Worm (Caenorhabditis elegans) whole organism, L3 larva: ENCODE measurements around the gene C28C12.12.

Experiments
- R02D3.7 ChIP-seq: fragments of 150-350 bp; optimal IDR thresholded peaks from 2 replicates; lab custom pipeline; 2014; ENCODE audit warnings: missing biosample characterization, missing genetic modification characterization
- aly-2 ChIP-seq: fragments of 150-350 bp; optimal IDR thresholded peaks from 2 replicates; lab custom pipeline; 2014; ENCODE audit warnings: missing biosample characterization, missing genetic modification characterization
- ama-1 ChIP-seq: fragments of 150-350 bp; optimal IDR thresholded peaks from 2 replicates; lab custom pipeline; 2018
- ceh-28 ChIP-seq: fragments of 150-350 bp; optimal IDR thresholded peaks from 2 replicates; lab custom pipeline; 2014; ENCODE audit warnings: missing biosample characterization, missing genetic modification reagents, missing genetic modification characterization
- ceh-82 ChIP-seq: fragments of 150-350 bp; optimal IDR thresholded peaks from 2 replicates; lab custom pipeline; 2014; ENCODE audit warnings: missing biosample characterization, missing genetic modification characterization
- ceh-9 ChIP-seq: sonication (generic microtip); optimal IDR thresholded peaks from 2 replicates; lab custom pipeline; 2018; ENCODE audit warnings: missing biosample characterization, missing genetic modification characterization
- daf-12 ChIP-seq: fragments of 150-350 bp; optimal IDR thresholded peaks from 2 replicates; lab custom pipeline; 2014; ENCODE audit warnings: missing biosample characterization, missing genetic modification reagents, missing genetic modification characterization
- egl-27 ChIP-seq: sonication (generic microtip); optimal IDR thresholded peaks from 4 replicates; lab custom pipeline; 2017; ENCODE audit warnings: missing biosample characterization, missing genetic modification reagents, missing genetic modification characterization
- egl-5 ChIP-seq: fragments of 150-350 bp; optimal IDR thresholded peaks from 2 replicates; lab custom pipeline; 2017; ENCODE audit warnings: missing biosample characterization, missing genetic modification reagents, missing genetic modification characterization, inconsistent platforms
- elt-1 ChIP-seq: fragments of 150-350 bp; optimal IDR thresholded peaks from 2 replicates; lab custom pipeline; 2014; ENCODE audit warnings: missing biosample characterization, missing genetic modification characterization
- elt-2 ChIP-seq: sonication (generic microtip); optimal IDR thresholded peaks from 2 replicates; lab custom pipeline; 2016; ENCODE audit warnings: missing genetic modification reagents, mild to moderate bottlenecking, missing genetic modification characterization, missing compliant biosample characterization
- elt-3 ChIP-seq, 3 experiments: fragments of 150-350 bp in 1 of 3; sonication (generic microtip) in 2 of 3; optimal IDR thresholded peaks; 2 replicates in 2 of 3; 4 replicates in 1 of 3; lab custom pipeline; 2014 to 2017; ENCODE audit warnings: missing biosample characterization in 3 of 3, missing genetic modification characterization in 3 of 3
- eor-1 ChIP-seq, 2 experiments: fragments of 150-350 bp; optimal IDR thresholded peaks; 2 replicates each; lab custom pipeline; 2014 to 2018; ENCODE audit warnings: missing biosample characterization in 2 of 2, missing genetic modification characterization in 2 of 2
- fkh-10 ChIP-seq: sonication (generic microtip); optimal IDR thresholded peaks from 2 replicates; lab custom pipeline; 2017; ENCODE audit warnings: missing biosample characterization, missing genetic modification reagents, missing genetic modification characterization
- fos-1 ChIP-seq: fragments of 150-350 bp; optimal IDR thresholded peaks from 2 replicates; lab custom pipeline; 2014; ENCODE audit warnings: missing biosample characterization, missing genetic modification characterization
- hmg-11 ChIP-seq: sonication (generic microtip); optimal IDR thresholded peaks from 2 replicates; lab custom pipeline; 2016; ENCODE audit warnings: missing genetic modification characterization, missing compliant biosample characterization
- jun-1 ChIP-seq: fragments of 150-350 bp; optimal IDR thresholded peaks from 2 replicates; lab custom pipeline; 2014; ENCODE audit warnings: missing biosample characterization, missing genetic modification reagents, missing genetic modification characterization
- lin-15B ChIP-seq: fragments of 150-350 bp; optimal IDR thresholded peaks from 2 replicates; lab custom pipeline; 2014; ENCODE audit warnings: missing biosample characterization, missing genetic modification characterization
- mml-1 ChIP-seq: fragments of 150-350 bp; sonication (generic microtip); optimal IDR thresholded peaks from 3 replicates; lab custom pipeline; 2014; ENCODE audit warnings: missing biosample characterization, missing genetic modification characterization
- nfya-1 ChIP-seq: sonication (generic microtip); optimal IDR thresholded peaks from 2 replicates; lab custom pipeline; 2017; ENCODE audit warnings: missing genetic modification characterization, mild to moderate bottlenecking, missing compliant biosample characterization, antibody characterized with exemption, moderate library complexity; ENCODE audit not compliant: insufficient read depth
- nhr-11 ChIP-seq: fragments of 150-350 bp; optimal IDR thresholded peaks from 2 replicates; lab custom pipeline; 2014; ENCODE audit warnings: missing biosample characterization, missing genetic modification characterization
- nhr-237 ChIP-seq: fragments of 150-350 bp; optimal IDR thresholded peaks from 2 replicates; lab custom pipeline; 2014; ENCODE audit warnings: missing biosample characterization, missing genetic modification characterization
- nhr-25 ChIP-seq: sonication (generic microtip); optimal IDR thresholded peaks from 2 replicates; lab custom pipeline; 2017; ENCODE audit warnings: missing biosample characterization, missing genetic modification characterization
- nhr-43 ChIP-seq: sonication (generic microtip); optimal IDR thresholded peaks from 2 replicates; lab custom pipeline; 2016; ENCODE audit warnings: mild to moderate bottlenecking, missing genetic modification characterization, missing compliant biosample characterization; ENCODE audit not compliant: poor library complexity, severe bottlenecking
- nhr-67 ChIP-seq: fragments of 150-350 bp; optimal IDR thresholded peaks from 2 replicates; lab custom pipeline; 2014; ENCODE audit warnings: missing biosample characterization, missing genetic modification characterization
- nhr-76 ChIP-seq: fragments of 150-350 bp; sonication (generic microtip); optimal IDR thresholded peaks from 5 replicates; lab custom pipeline; 2014; ENCODE audit warnings: missing biosample characterization, missing genetic modification characterization
- nhr-77 ChIP-seq: fragments of 150-350 bp; optimal IDR thresholded peaks from 2 replicates; lab custom pipeline; 2014; ENCODE audit warnings: missing biosample characterization, missing genetic modification characterization
- pha-4 ChIP-seq: fragments of 150-350 bp; optimal IDR thresholded peaks from 2 replicates; lab custom pipeline; 2014; ENCODE audit warnings: missing biosample characterization, missing genetic modification reagents, missing genetic modification characterization
- pqm-1 ChIP-seq: fragments of 150-350 bp; optimal IDR thresholded peaks from 2 replicates; lab custom pipeline; 2017; ENCODE audit warnings: missing biosample characterization, missing genetic modification characterization, inconsistent platforms
- skn-1 ChIP-seq: fragments of 150-350 bp; optimal IDR thresholded peaks from 2 replicates; lab custom pipeline; 2014; ENCODE audit warnings: missing biosample characterization, missing genetic modification characterization
- snpc-4 ChIP-seq: fragments of 150-350 bp; optimal IDR thresholded peaks from 2 replicates; lab custom pipeline; 2014; ENCODE audit warnings: missing biosample characterization, missing genetic modification characterization
- tbx-2 ChIP-seq: sonication (generic microtip); optimal IDR thresholded peaks from 2 replicates; lab custom pipeline; 2016; ENCODE audit warnings: mild to moderate bottlenecking, missing genetic modification characterization, missing compliant biosample characterization
- unc-62 ChIP-seq: fragments of 150-350 bp; sonication (generic microtip); optimal IDR thresholded peaks from 4 replicates; lab custom pipeline; 2014; ENCODE audit warnings: missing biosample characterization, missing genetic modification reagents, missing genetic modification characterization
- zag-1 ChIP-seq: fragments of 150-350 bp; optimal IDR thresholded peaks from 2 replicates; lab custom pipeline; 2014; ENCODE audit warnings: missing biosample characterization, missing genetic modification characterization
- ztf-11 ChIP-seq: fragments of 150-350 bp; optimal IDR thresholded peaks from 2 replicates; lab custom pipeline; 2014; ENCODE audit warnings: missing biosample characterization, missing genetic modification characterization

The C28C12.12 gene

ce11 chrIV:8496263-8496662 lies at the start of gene C28C12.12:
C28C12.12 (minus strand) TSS chrIV:8496363.
- TF ChIP-seq nhr-25 (tag; lab: Kevin White, UChicago) (no peak), R02D3.7 (tag; lab: Kevin White, UChicago) (no peak)

DNA sequence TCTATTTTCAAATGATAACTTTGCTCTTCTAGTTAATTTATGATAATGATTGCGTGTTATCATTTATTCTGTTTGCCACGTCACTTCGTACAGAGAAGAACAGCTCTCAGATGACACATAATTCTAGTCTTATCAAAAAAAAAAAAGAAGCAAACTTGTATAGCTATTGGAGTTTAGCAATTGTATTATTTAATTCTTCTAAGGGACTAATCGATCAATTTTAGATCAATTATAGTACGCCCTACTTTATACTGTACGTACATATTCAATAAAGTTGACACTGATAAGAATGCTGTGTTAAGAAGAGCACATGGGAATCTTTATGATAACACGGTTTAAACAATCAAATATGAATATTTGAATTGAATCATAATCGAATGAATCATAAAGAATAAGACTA lies 46.1 kb upstream of the C28C12.12 start:
- TF ChIP-seq jun-1: peak; percentile 19
- peak; percentile 93 for TF ChIP-seq elt-2 (tag; lab: Kevin White, UChicago)
- TF ChIP-seq pqm-1 (tag; lab: Kevin White, UChicago): peak; percentile 46
- TF ChIP-seq pha-4 (tag; lab: Kevin White, UChicago): peak; percentile 44
- no peak for TF ChIP-seq aly-2 (tag; lab: Kevin White, UChicago)
- no peak for TF ChIP-seq snpc-4 (tag; lab: Kevin White, UChicago)

DNA sequence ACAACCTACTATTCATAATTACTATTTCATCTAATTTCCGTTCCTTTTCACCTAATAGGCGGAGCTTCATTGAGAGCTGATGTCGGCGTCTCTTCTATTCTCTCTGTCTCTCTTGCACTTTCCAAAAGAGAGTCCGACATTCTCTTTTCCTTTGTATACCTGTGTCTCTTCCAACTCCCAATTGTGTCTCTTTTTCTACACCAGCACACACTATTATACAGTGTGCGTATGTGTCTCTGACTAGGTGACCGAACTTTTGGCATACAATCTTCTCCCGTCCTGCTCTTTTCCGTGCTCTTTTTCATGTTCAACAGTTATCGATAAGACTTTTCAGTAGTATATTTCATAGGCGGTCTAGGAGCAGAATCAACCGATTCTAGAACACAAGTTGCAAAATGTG lies 44.1 kb upstream of the C28C12.12 start:
- peak; percentile 6 for TF ChIP-seq nhr-43 (tag; lab: Kevin White, UChicago)
- no peak for TF ChIP-seq mml-1 (tag; lab: Kevin White, UChicago)
- no peak for TF ChIP-seq daf-12 (tag; lab: Kevin White, UChicago)
- TF ChIP-seq nhr-25 (tag; lab: Kevin White, UChicago): no peak
- TF ChIP-seq fos-1: no peak
- peak; percentile 69 for TF ChIP-seq pha-4 (tag; lab: Kevin White, UChicago)
- TF ChIP-seq tbx-2 (tag; lab: Kevin White, UChicago): no peak
- TF ChIP-seq elt-2 (tag; lab: Kevin White, UChicago): peak; percentile 78
- no peak for TF ChIP-seq jun-1
- TF ChIP-seq nhr-67: no peak
- TF ChIP-seq pqm-1 (tag; lab: Kevin White, UChicago): peak; percentile 62
- no peak for TF ChIP-seq egl-5 (tag; lab: Kevin White, UChicago)
- no peak for TF ChIP-seq ama-1
- no peak for TF ChIP-seq ztf-11 (tag; lab: Kevin White, UChicago)
- TF ChIP-seq ceh-28 (tag; lab: Kevin White, UChicago): no peak
- peak; percentile 6 for TF ChIP-seq nfya-1 (tag; lab: Kevin White, UChicago)
- TF ChIP-seq hmg-11 (tag; lab: Kevin White, UChicago): peak; percentile 29
- TF ChIP-seq nhr-77 (tag; lab: Kevin White, UChicago): no peak

DNA sequence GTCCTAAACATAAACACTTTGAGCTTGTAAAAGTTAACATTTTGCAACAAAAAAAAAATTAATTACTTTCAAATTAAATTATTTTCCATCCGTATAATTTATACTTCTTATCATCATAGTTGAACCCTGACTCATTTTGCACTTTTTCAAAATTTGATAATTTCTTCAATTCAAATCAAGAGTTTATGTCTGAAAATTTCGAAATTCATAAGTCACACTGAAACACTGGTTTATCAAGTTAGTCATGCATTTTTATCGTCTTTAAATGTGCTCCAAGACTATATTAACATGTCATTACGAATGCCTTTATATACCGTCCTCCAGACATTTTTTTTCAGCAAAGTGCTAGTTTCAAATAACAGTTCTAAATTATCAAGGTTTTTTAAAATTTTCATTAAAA lies 43.5 kb upstream of the C28C12.12 start:
- TF ChIP-seq nhr-237 (tag; lab: Kevin White, UChicago) (no peak), eor-1 (tag; optimal IDR thresholded peaks at IDR 0.05; lab: Kevin White, UChicago) (no peak), elt-2 (tag; lab: Kevin White, UChicago) (peak; percentile 65), lin-15B (tag; lab: Kevin White, UChicago) (no peak), elt-3 (tag; optimal IDR thresholded peaks at IDR 0.05; lab: Kevin White, UChicago) (no peak), snpc-4 (tag; lab: Kevin White, UChicago) (no peak), jun-1 (peak; percentile 8), egl-27 (no peak), zag-1 (tag; lab: Kevin White, UChicago) (no peak), pqm-1 (tag; lab: Kevin White, UChicago) (peak; percentile 72), ama-1 (no peak)
- TF ChIP-seq, all 47 proteins: peak for 3

DNA sequence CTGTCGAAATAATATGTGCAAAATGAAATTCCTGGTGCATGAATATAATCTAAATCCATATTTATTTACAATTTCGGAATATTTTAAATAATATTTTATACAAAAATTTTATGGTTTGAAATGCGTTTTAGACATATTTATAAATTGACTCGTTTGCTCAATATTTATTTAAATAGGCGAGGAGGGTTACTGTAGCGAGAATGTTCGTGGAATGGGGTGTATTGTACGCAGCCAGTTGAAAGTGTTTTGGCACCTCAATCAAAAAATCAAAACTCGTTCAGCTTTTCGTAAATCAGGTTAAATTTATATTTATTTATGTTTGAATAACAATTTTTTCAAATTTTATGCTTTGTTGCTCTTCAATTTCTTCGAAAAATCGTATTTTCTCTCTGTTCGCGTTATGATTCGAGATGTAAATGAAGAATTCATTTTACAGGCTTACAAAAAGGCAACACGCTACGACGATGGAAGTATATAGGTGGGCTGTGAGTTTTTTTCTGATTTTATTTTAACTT lies 42.6 kb upstream of the C28C12.12 start, which contains the start of gene hyl-1:
Gene hyl-1, plus strand, starts transcription at position 465 of the 515 bp plus-strand sequence.
- TF ChIP-seq mml-1 (tag; lab: Kevin White, UChicago) (no peak), nhr-76 (tag; lab: Kevin White, UChicago) (no peak), pha-4 (tag; lab: Kevin White, UChicago) (no peak), fkh-10 (GFP tag; lab: Kevin White, UChicago) (no peak), pqm-1 (tag; lab: Kevin White, UChicago) (no peak), egl-27 (no peak), nhr-25 (tag; lab: Kevin White, UChicago) (no peak), hmg-11 (tag; lab: Kevin White, UChicago) (no peak), eor-1 (tag; optimal IDR thresholded peaks at IDR 0.05; lab: Kevin White, UChicago) (no peak), nhr-11 (tag; lab: Kevin White, UChicago) (no peak), unc-62 (no peak), nhr-237 (tag; lab: Kevin White, UChicago) (no peak), ceh-82 (tag; lab: Kevin White, UChicago) (no peak), nhr-77 (tag; lab: Kevin White, UChicago) (no peak), elt-1 (tag; lab: Kevin White, UChicago) (no peak), skn-1 (tag; lab: Kevin White, UChicago) (no peak), ceh-9 (no peak)
